Worm (Caenorhabditis elegans) whole organism, L1 larva: ENCODE data around the gene Y75B8A.32.
A peak's percentile ranks its signal among the peaks of the same experiment; 100 is the strongest.

ENCODE experiments used
- ama-1 ChIP-seq: fragments of 150-350 bp; optimal IDR thresholded peaks from 2 replicates; lab custom pipeline; 2014
- lin-13 ChIP-seq: fragments of 150-350 bp; optimal IDR thresholded peaks from 2 replicates; lab custom pipeline; 2014; ENCODE audit warnings: missing biosample characterization, missing genetic modification reagents, missing genetic modification characterization
- lin-35 ChIP-seq, 2 experiments: fragments of 150-350 bp; optimal IDR thresholded peaks; 2 replicates each; lab custom pipeline; 2014; ENCODE audit warnings: missing biosample characterization in 2 of 2, missing genetic modification characterization in 2 of 2, missing genetic modification reagents in 2 of 2
- skn-1 ChIP-seq: fragments of 150-350 bp; optimal IDR thresholded peaks from 2 replicates; lab custom pipeline; 2014; ENCODE audit warnings: missing biosample characterization, missing genetic modification characterization

DNA sequence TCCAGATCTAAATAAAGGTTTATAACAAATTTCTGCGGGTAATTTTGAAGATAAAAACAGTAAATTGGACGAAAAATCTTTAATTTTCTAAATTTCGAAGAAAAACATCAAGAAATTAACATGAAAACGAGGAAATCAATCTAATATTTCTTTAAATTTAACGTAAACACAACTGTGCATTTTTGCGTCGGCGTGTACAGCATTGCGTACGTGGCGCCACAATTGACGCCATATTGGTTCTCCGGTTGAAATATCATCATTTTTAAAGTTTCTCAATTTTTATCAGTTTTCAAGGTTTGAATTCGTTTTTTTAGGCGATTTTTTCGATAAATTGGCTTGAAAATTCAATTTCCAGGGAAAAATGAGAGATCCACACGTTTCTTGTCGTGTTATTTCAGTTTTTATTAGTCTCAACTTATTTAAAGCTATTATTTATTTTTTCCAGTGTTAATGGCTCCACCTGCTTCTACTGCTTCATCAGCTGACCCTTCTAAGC lies 11.7 kb upstream of the Y75B8A.32 start, which contains the start of gene rpt-6:
- TF ChIP-seq ama-1 (no peak), skn-1 (tag; lab: Kevin White, UChicago) (peak; percentile 96), lin-13 (GFP tag; lab: Kevin White, UChicago) (peak; percentile 30), lin-35 (GFP tag; optimal IDR thresholded peaks at IDR 0.05; lab: Kevin White, UChicago) (peak; percentile 71 to 76)
